Worm (Caenorhabditis elegans): ENCODE data around the gene K02F3.12.

Gene K02F3.12

ce11 chrIII:839491-839890, 16.9 kb upstream of the K02F3.12 start, which contains the start of gene dos-3:
TSS of gene dos-3 (minus strand) at chrIII:839591.
- TF ChIP-seq tbx-8 (GFP tag; optimal IDR thresholded peaks at IDR 0.05): no peak
- no peak for TF ChIP-seq ham-2 (GFP tag; optimal IDR thresholded peaks at IDR 0.05)
- no peak for TF ChIP-seq blmp-1 (tag; optimal IDR thresholded peaks at IDR 0.05)
- TF ChIP-seq cnd-1 (tag; optimal IDR thresholded peaks at IDR 0.05): no peak
- no peak for TF ChIP-seq lin-13 (tag; optimal IDR thresholded peaks at IDR 0.05)

- TF ChIP-seq elt-3 (tag; optimal IDR thresholded peaks at IDR 0.05) (no peak), unc-39 (tag; optimal IDR thresholded peaks at IDR 0.05) (no peak)
Observed at ce11 chrIII:841177-841576, 15.2 kb upstream of the K02F3.12 start, which contains the start of gene K02F3.9. TSS of gene K02F3.9 (minus strand) at chrIII:841366.

- TF ChIP-seq lin-13 (tag; optimal IDR thresholded peaks at IDR 0.05) (no peak), bed-3 (GFP tag; optimal IDR thresholded peaks at IDR 0.05) (no peak), mep-1 (tag; optimal IDR thresholded peaks at IDR 0.05) (no peak), ceh-39 (tag; optimal IDR thresholded peaks at IDR 0.05) (no peak), snpc-4 (tag; optimal IDR thresholded peaks at IDR 0.05) (no peak), lin-32 (GFP tag; optimal IDR thresholded peaks at IDR 0.05) (no peak), tbx-8 (GFP tag; optimal IDR thresholded peaks at IDR 0.05) (no peak), cnd-1 (tag; optimal IDR thresholded peaks at IDR 0.05) (no peak), nhr-12 (tag; optimal IDR thresholded peaks at IDR 0.05) (no peak), pha-4 (tag; optimal IDR thresholded peaks at IDR 0.05) (no peak), ceh-43 (GFP tag; optimal IDR thresholded peaks at IDR 0.05) (no peak), unc-62 (GFP tag; optimal IDR thresholded peaks at IDR 0.05) (no peak)
Observed at ce11 chrIII:842630-843029, 13.7 kb upstream of the K02F3.12 start, which contains the start of gene far-8. TSS of gene far-8 (plus strand) at chrIII:842930.

DNA sequence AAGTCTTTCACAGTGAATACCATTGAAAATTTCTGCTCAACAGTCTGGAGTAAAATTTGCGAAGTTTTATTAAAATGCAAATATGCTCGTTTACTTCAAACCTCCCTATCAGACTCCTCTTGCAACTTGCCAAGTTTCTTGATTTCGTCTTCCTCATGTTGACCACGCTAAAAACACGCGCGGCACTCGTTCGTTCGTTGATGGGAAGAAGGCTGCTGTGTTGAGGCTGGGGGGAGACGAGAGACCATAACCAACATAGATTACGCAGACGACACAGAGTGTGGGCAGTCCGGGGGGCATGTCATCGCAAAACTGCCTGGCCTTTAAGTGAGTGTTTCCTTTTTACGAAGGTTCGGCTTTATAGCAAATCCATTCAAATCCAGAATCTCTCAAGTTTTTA, 12.4 kb upstream of the K02F3.12 start:
- no peak for TF ChIP-seq mab-5 (tag; optimal IDR thresholded peaks at IDR 0.05)
- no peak for TF ChIP-seq nhr-237 (tag; optimal IDR thresholded peaks at IDR 0.05)
- TF ChIP-seq tbx-8 (GFP tag; optimal IDR thresholded peaks at IDR 0.05): no peak
- TF ChIP-seq ceh-43 (GFP tag; optimal IDR thresholded peaks at IDR 0.05): no peak
- TF ChIP-seq flh-1 (GFP tag; optimal IDR thresholded peaks at IDR 0.05): no peak
- TF ChIP-seq elt-3 (tag; optimal IDR thresholded peaks at IDR 0.05): no peak
- TF ChIP-seq mls-2 (tag; optimal IDR thresholded peaks at IDR 0.05): peak; percentile 17
- TF ChIP-seq nhr-2 (tag; optimal IDR thresholded peaks at IDR 0.05): no peak
- no peak for TF ChIP-seq hlh-1 (tag; optimal IDR thresholded peaks at IDR 0.05)
- peak; percentile 14 for TF ChIP-seq ztf-11 (tag; optimal IDR thresholded peaks at IDR 0.05)

DNA sequence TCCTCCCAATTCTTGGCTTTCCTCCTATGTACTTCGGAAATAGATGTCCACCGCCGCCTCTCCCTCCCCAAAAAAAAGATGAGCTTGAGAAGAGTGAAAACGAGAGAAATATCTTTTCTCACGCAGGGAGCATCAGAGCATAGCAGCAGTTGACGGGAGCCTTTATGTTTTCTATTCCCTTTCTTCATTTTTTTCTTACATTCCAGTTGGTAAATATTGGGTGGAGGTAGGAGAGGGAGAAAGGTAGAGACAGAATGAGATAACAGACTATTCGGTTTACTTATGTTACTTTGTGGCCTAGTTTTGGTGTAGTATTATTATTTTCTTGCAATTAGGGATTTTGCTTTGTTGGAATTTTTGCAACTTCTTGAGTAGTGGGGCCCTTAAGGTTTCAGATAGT, 11.8 kb upstream of the K02F3.12 start:
- no peak for TF ChIP-seq drap-1 (GFP tag; optimal IDR thresholded peaks at IDR 0.05)
- no peak for TF ChIP-seq unc-62 (GFP tag; optimal IDR thresholded peaks at IDR 0.05)
- no peak for TF ChIP-seq elt-1 (tag; optimal IDR thresholded peaks at IDR 0.05; ENCODE audit: borderline replicate concordance, insufficient read depth)
- no peak for TF ChIP-seq ceh-83 (GFP tag; optimal IDR thresholded peaks at IDR 0.05)
- no peak for TF ChIP-seq unc-120 (tag; optimal IDR thresholded peaks at IDR 0.05; ENCODE audit: poor library complexity, severe bottlenecking)
- TF ChIP-seq ceh-43 (GFP tag; optimal IDR thresholded peaks at IDR 0.05): no peak
- no peak for TF ChIP-seq zip-8 (tag; optimal IDR thresholded peaks at IDR 0.05)
- no peak for TF ChIP-seq tbx-8 (GFP tag; optimal IDR thresholded peaks at IDR 0.05)
- TF ChIP-seq nhr-76 (tag; optimal IDR thresholded peaks at IDR 0.05): no peak
- TF ChIP-seq sptf-1 (tag; optimal IDR thresholded peaks at IDR 0.05): no peak
- TF ChIP-seq ceh-39 (tag; optimal IDR thresholded peaks at IDR 0.05): no peak
- no peak for TF ChIP-seq elt-3 (tag; optimal IDR thresholded peaks at IDR 0.05)
- TF ChIP-seq lsy-2 (tag; optimal IDR thresholded peaks at IDR 0.05): no peak
- TF ChIP-seq mls-2 (tag; optimal IDR thresholded peaks at IDR 0.05): no peak
- TF ChIP-seq nhr-12 (tag; optimal IDR thresholded peaks at IDR 0.05): no peak

- no peak for TF ChIP-seq nhr-237 (tag; optimal IDR thresholded peaks at IDR 0.05)
- no peak for TF ChIP-seq elt-3 (tag; optimal IDR thresholded peaks at IDR 0.05)
- TF ChIP-seq elt-1 (tag; optimal IDR thresholded peaks at IDR 0.05; ENCODE audit: borderline replicate concordance, insufficient read depth): peak; percentile 17
- TF ChIP-seq ces-1 (GFP tag; optimal IDR thresholded peaks at IDR 0.05): peak; percentile 58
Observed at ce11 chrIII:845485-845884, 10.9 kb upstream of the K02F3.12 start, which contains the start of gene K02F3.2. TSS of gene K02F3.2 (plus strand) at chrIII:845841.
